Worm (Caenorhabditis elegans) whole organism, young adult: ENCODE results near the gene F44E5.2.
A peak's percentile ranks its signal among the peaks of the same experiment; 100 is the strongest.

ENCODE experiments used
- B0035.1 ChIP-seq: sonication (generic microtip); optimal IDR thresholded peaks from 2 replicates; lab custom pipeline; 2016; ENCODE audit warnings: missing genetic modification characterization, mild to moderate bottlenecking, missing compliant biosample characterization, missing genotype, missing genetic modification reagents
- B0261.1 ChIP-seq: sonication (generic microtip); optimal IDR thresholded peaks from 2 replicates; lab custom pipeline; 2016; ENCODE audit warnings: mild to moderate bottlenecking, missing genetic modification characterization, moderate library complexity, missing compliant biosample characterization
- B0336.3 ChIP-seq: fragments of 200-800 bp; sonication (Bioruptor generic); IDR thresholded peaks from 2 replicates; pipeline ENCODE4 v1.3.6; 2022; ENCODE audit warnings: missing genetic modification characterization, missing compliant biosample characterization
- C06A6.2 ChIP-seq: fragments of 200-800 bp; sonication (Bioruptor generic); conservative IDR thresholded peaks from 2 replicates; pipeline ENCODE4 v1.3.6; 2022; ENCODE audit warnings: missing genetic modification characterization, missing compliant biosample characterization
- F22D6.2 ChIP-seq: sonication (generic microtip); optimal IDR thresholded peaks from 2 replicates; lab custom pipeline; 2016; ENCODE audit warnings: mild to moderate bottlenecking, missing genetic modification characterization, missing compliant biosample characterization
- F33H1.4 ChIP-seq: fragments of 200-800 bp; sonication (Bioruptor generic); IDR thresholded peaks from 2 replicates; pipeline ENCODE4 v1.3.6; 2022; ENCODE audit warnings: missing genetic modification reagents, missing genetic modification characterization, missing compliant biosample characterization
- F39B2.1 ChIP-seq: fragments of 200-800 bp; sonication (Bioruptor generic); IDR thresholded peaks from 2 replicates; pipeline ENCODE4 v1.3.6; 2022; ENCODE audit warnings: missing genetic modification reagents, missing genetic modification characterization, missing compliant biosample characterization
- F57C9.4 ChIP-seq: sonication (generic microtip); optimal IDR thresholded peaks from 2 replicates; lab custom pipeline; 2017; ENCODE audit warnings: mild to moderate bottlenecking, missing genetic modification characterization, missing compliant biosample characterization
- K12H6.12 ChIP-seq: fragments of 200-800 bp; sonication (Bioruptor generic); optimal IDR thresholded peaks from 2 replicates; lab custom pipeline; 2018; ENCODE audit warnings: mild to moderate bottlenecking, missing genetic modification characterization, missing compliant biosample characterization
- Y79H2A.3 ChIP-seq: fragments of 200-800 bp; sonication (Bioruptor generic); conservative IDR thresholded peaks from 2 replicates; pipeline ENCODE4 v1.3.6; 2022; ENCODE audit warnings: missing genetic modification reagents, missing genetic modification characterization, missing compliant biosample characterization
- Y95B8A.8 ChIP-seq: fragments of 200-800 bp; sonication (Bioruptor generic); IDR thresholded peaks from 2 replicates; pipeline ENCODE4 v1.3.6; 2022; ENCODE audit warnings: missing genetic modification reagents, missing genetic modification characterization, missing compliant biosample characterization
- akir-1 ChIP-seq: fragments of 200-800 bp; sonication (Bioruptor generic); optimal IDR thresholded peaks from 2 replicates; lab custom pipeline; 2018; ENCODE audit warnings: mild to moderate bottlenecking, missing genetic modification characterization, moderate library complexity, missing compliant biosample characterization
- ama-1 ChIP-seq, 3 experiments: fragments of 150-350 bp in 1 of 3; sonication (generic microtip) in 2 of 3; optimal IDR thresholded peaks; 2 replicates each; lab custom pipeline; 2014 to 2018; ENCODE audit warnings: missing biosample characterization in 2 of 3, missing genetic modification characterization in 2 of 3, missing genetic modification reagents in 2 of 3
- atf-7 ChIP-seq: sonication (generic microtip); optimal IDR thresholded peaks from 2 replicates; lab custom pipeline; 2017; ENCODE audit warnings: mild to moderate bottlenecking, missing genetic modification characterization, missing compliant biosample characterization
- attf-3 ChIP-seq: fragments of 200-800 bp; sonication (Bioruptor generic); conservative IDR thresholded peaks from 2 replicates; pipeline ENCODE4 v1.3.6; 2022; ENCODE audit warnings: missing genetic modification reagents, missing genetic modification characterization, missing compliant biosample characterization
- ceh-91 ChIP-seq: fragments of 200-800 bp; sonication (Bioruptor generic); IDR thresholded peaks from 2 replicates; pipeline ENCODE4 v1.3.6; 2022; ENCODE audit warnings: missing genetic modification reagents, missing genetic modification characterization, missing compliant biosample characterization
- chd-7 ChIP-seq: sonication (generic microtip); optimal IDR thresholded peaks from 2 replicates; lab custom pipeline; 2016; ENCODE audit warnings: mild to moderate bottlenecking, missing genetic modification characterization, moderate library complexity, missing compliant biosample characterization
- egl-18 ChIP-seq: fragments of 200-800 bp; sonication (Bioruptor generic); IDR thresholded peaks from 2 replicates; pipeline ENCODE4 v1.3.6; 2022; ENCODE audit warnings: missing genetic modification reagents, missing genetic modification characterization, missing compliant biosample characterization
- ekl-4 ChIP-seq: fragments of 200-800 bp; sonication (Bioruptor generic); IDR thresholded peaks from 2 replicates; pipeline ENCODE4 v1.3.6; 2022; ENCODE audit warnings: missing genetic modification reagents, missing genetic modification characterization, missing compliant biosample characterization
- ets-4 ChIP-seq: fragments of 200-800 bp; sonication (Bioruptor generic); optimal IDR thresholded peaks from 2 replicates; lab custom pipeline; 2018; ENCODE audit warnings: mild to moderate bottlenecking, missing genetic modification characterization, missing compliant biosample characterization
- fkh-3 ChIP-seq: sonication (generic microtip); optimal IDR thresholded peaks from 2 replicates; lab custom pipeline; 2016; ENCODE audit warnings: mild to moderate bottlenecking, missing genetic modification characterization, missing compliant biosample characterization
- him-1 ChIP-seq: sonication (generic microtip); optimal IDR thresholded peaks from 2 replicates; lab custom pipeline; 2016; ENCODE audit warnings: missing genotype, missing genetic modification reagents, missing genetic modification characterization, missing compliant biosample characterization
- hlh-12 ChIP-seq: sonication (generic microtip); optimal IDR thresholded peaks from 2 replicates; lab custom pipeline; 2016; ENCODE audit warnings: missing genetic modification characterization, missing compliant biosample characterization
- hlh-26 ChIP-seq: fragments of 200-800 bp; sonication (Bioruptor generic); conservative IDR thresholded peaks from 2 replicates; pipeline ENCODE4 v1.3.6; 2022; ENCODE audit warnings: missing genetic modification reagents, missing genetic modification characterization, missing compliant biosample characterization
- hmg-1.2 ChIP-seq: fragments of 200-800 bp; sonication (Bioruptor generic); IDR thresholded peaks from 2 replicates; pipeline ENCODE4 v1.3.6; 2022; ENCODE audit warnings: missing genetic modification reagents, missing genetic modification characterization, missing compliant biosample characterization
- hrde-1 ChIP-seq: sonication (generic microtip); optimal IDR thresholded peaks from 2 replicates; lab custom pipeline; 2016; ENCODE audit warnings: missing genetic modification characterization, mild to moderate bottlenecking, missing compliant biosample characterization, moderate library complexity, missing genotype, missing genetic modification reagents, borderline replicate concordance
- let-607 ChIP-seq, 2 experiments: fragments of 200-800 bp in 1 of 2; sonication (Bioruptor generic) in 1 of 2; sonication (generic microtip) in 1 of 2; optimal IDR thresholded peaks; 2 replicates each; lab custom pipeline; 2016 to 2018; ENCODE audit warnings: mild to moderate bottlenecking in 2 of 2, missing compliant biosample characterization in 2 of 2, missing genetic modification characterization in 2 of 2, moderate library complexity in 2 of 2, missing genotype in 1 of 2
- lin-40 ChIP-seq: sonication (generic microtip); optimal IDR thresholded peaks from 2 replicates; lab custom pipeline; 2016; ENCODE audit warnings: missing genetic modification characterization, mild to moderate bottlenecking, missing compliant biosample characterization, missing genotype, missing genetic modification reagents
- lsl-1 ChIP-seq: fragments of 200-800 bp; sonication (Bioruptor generic); optimal IDR thresholded peaks from 2 replicates; lab custom pipeline; 2018; ENCODE audit warnings: mild to moderate bottlenecking, missing genetic modification characterization, moderate library complexity, missing compliant biosample characterization
- lsy-27 ChIP-seq: sonication (generic microtip); optimal IDR thresholded peaks from 2 replicates; lab custom pipeline; 2017; ENCODE audit warnings: missing genetic modification characterization, mild to moderate bottlenecking, missing compliant biosample characterization, antibody characterized with exemption, missing genotype, borderline replicate concordance; ENCODE audit not compliant: insufficient read depth
- madf-10 ChIP-seq: sonication (generic microtip); optimal IDR thresholded peaks from 2 replicates; lab custom pipeline; 2016; ENCODE audit warnings: mild to moderate bottlenecking, missing genetic modification characterization, missing compliant biosample characterization
- madf-3 ChIP-seq: fragments of 200-800 bp; sonication (Bioruptor generic); IDR thresholded peaks from 2 replicates; pipeline ENCODE4 v1.3.6; 2022; ENCODE audit warnings: missing genetic modification reagents, missing genetic modification characterization, missing compliant biosample characterization
- madf-8 ChIP-seq: fragments of 200-800 bp; sonication (Bioruptor generic); conservative IDR thresholded peaks from 2 replicates; pipeline ENCODE4 v1.3.6; 2022; ENCODE audit warnings: missing genetic modification reagents, missing genetic modification characterization, missing compliant biosample characterization
- mxl-1 ChIP-seq: sonication (generic microtip); optimal IDR thresholded peaks from 2 replicates; lab custom pipeline; 2016; ENCODE audit warnings: missing genetic modification characterization, missing compliant biosample characterization
- nhr-27 ChIP-seq: fragments of 200-800 bp; sonication (Bioruptor generic); optimal IDR thresholded peaks from 2 replicates; lab custom pipeline; 2018; ENCODE audit warnings: mild to moderate bottlenecking, missing genetic modification characterization, moderate library complexity, missing compliant biosample characterization
- pbrm-1 ChIP-seq: fragments of 200-800 bp; sonication (Bioruptor generic); IDR thresholded peaks from 2 replicates; pipeline ENCODE4 v1.3.6; 2022; ENCODE audit warnings: missing genetic modification reagents, missing genetic modification characterization, missing compliant biosample characterization
- pha-4 ChIP-seq: fragments of 150-350 bp; sonication (generic microtip); optimal IDR thresholded peaks from 2 replicates; lab custom pipeline; 2014; ENCODE audit warnings: missing biosample characterization, missing genetic modification reagents, missing genetic modification characterization
- snpc-4 ChIP-seq, 5 experiments: fragments of 150-350 bp in 1 of 5; sonication (generic microtip) in 4 of 5; optimal IDR thresholded peaks; 2 replicates each; lab custom pipeline; 2014 to 2018; ENCODE audit warnings: missing genetic modification characterization in 5 of 5, missing biosample characterization in 3 of 5, antibody characterized with exemption in 2 of 5, mild to moderate bottlenecking in 2 of 5, missing compliant biosample characterization in 2 of 5, missing genotype in 2 of 5, moderate library complexity in 2 of 5, missing genetic modification reagents in 1 of 5
- sptf-2 ChIP-seq: fragments of 200-800 bp; sonication (Bioruptor generic); optimal IDR thresholded peaks from 2 replicates; lab custom pipeline; 2018; ENCODE audit warnings: mild to moderate bottlenecking, missing genetic modification characterization, missing compliant biosample characterization
- xnd-1 ChIP-seq: sonication (generic microtip); optimal IDR thresholded peaks from 2 replicates; lab custom pipeline; 2016; ENCODE audit warnings: missing genotype, missing genetic modification reagents, missing genetic modification characterization, missing compliant biosample characterization
- zim-3 ChIP-seq: sonication (generic microtip); optimal IDR thresholded peaks from 2 replicates; lab custom pipeline; 2017; ENCODE audit warnings: mild to moderate bottlenecking, missing genetic modification characterization, moderate library complexity, missing compliant biosample characterization
- ztf-18 ChIP-seq: sonication (generic microtip); optimal IDR thresholded peaks from 2 replicates; lab custom pipeline; 2016; ENCODE audit warnings: missing genotype, mild to moderate bottlenecking, missing genetic modification characterization, missing compliant biosample characterization
- ztf-22 ChIP-seq: fragments of 200-800 bp; sonication (Bioruptor generic); optimal IDR thresholded peaks from 2 replicates; lab custom pipeline; 2018; ENCODE audit warnings: mild to moderate bottlenecking, missing genetic modification characterization, moderate library complexity, missing compliant biosample characterization
- ztf-25 ChIP-seq: fragments of 200-800 bp; sonication (Bioruptor generic); IDR thresholded peaks from 2 replicates; pipeline ENCODE4 v1.3.6; 2022; ENCODE audit warnings: missing genetic modification reagents, missing genetic modification characterization, missing compliant biosample characterization
- ztf-28 ChIP-seq: fragments of 200-800 bp; sonication (Bioruptor generic); IDR thresholded peaks from 2 replicates; pipeline ENCODE4 v1.3.6; 2022; ENCODE audit warnings: missing genetic modification reagents, missing genetic modification characterization, missing compliant biosample characterization
- ztf-6 ChIP-seq: fragments of 200-800 bp; sonication (Bioruptor generic); IDR thresholded peaks from 2 replicates; pipeline ENCODE4 v1.3.6; 2022; ENCODE audit warnings: missing genetic modification reagents, missing genetic modification characterization, missing compliant biosample characterization

F44E5.2 gene

DNA sequence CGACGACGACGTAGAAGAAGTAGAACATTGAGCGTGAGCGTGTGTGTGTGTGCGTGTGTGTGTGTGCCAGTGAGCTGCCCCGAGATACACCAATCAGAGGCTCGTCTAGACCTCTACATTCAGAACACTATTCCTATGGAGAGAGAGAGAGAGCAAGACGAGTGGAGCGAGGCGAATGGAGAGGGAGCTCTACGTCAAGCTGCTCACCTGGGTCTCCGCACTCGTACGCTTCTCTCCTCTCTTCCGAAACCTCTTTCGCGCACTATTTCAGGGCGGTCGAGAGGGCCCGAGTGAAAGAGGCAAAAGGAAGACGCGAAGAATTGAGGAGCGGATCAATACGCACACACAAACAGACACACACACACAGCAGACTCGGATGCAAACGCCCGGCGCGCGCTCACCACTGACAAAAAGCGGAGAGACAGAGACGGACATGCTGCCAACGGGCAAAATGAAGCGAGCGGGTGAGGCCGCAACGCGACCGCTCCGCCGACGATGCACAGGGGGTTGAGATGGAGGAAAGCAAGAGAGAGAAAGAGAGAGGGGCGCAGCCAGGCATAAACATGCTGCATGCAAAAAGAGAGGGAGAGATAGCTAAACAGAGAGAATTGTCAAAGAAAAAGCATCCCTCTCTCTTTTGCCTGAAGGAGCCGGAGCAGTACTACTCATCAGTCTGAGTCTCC, 16.9 kb upstream of the F44E5.2 start (continued):
- no peak for TF ChIP-seq fkh-3 (tag; lab: Kevin White, UChicago)
- TF ChIP-seq ztf-28 (GFP tag; lab: Robert Waterston, UW), result no peak
- no peak for TF ChIP-seq mxl-1 (tag; lab: Kevin White, UChicago)
- no peak for TF ChIP-seq pha-4
- TF ChIP-seq B0336.3 (GFP tag; lab: Robert Waterston, UW), result peak; percentile 91
- no peak for TF ChIP-seq F22D6.2 (tag; lab: Kevin White, UChicago)
- TF ChIP-seq atf-7 (tag; lab: Kevin White, UChicago), result peak; percentile 75
- no peak for TF ChIP-seq sptf-2 (GFP tag; lab: Kevin White, UChicago)
- TF ChIP-seq ztf-18 (tag; lab: Kevin White, UChicago), result peak; percentile 66
- no peak for TF ChIP-seq F57C9.4
- TF ChIP-seq K12H6.12, result peak; percentile 87
- no peak for TF ChIP-seq hrde-1
- no peak for TF ChIP-seq attf-3 (GFP tag; lab: Robert Waterston, UW)
- peak; percentile 38 for TF ChIP-seq B0035.1 (tag; lab: Kevin White, UChicago)
- no peak for TF ChIP-seq ets-4
- no peak for TF ChIP-seq F39B2.1 (GFP tag; lab: Robert Waterston, UW)
- no peak for TF ChIP-seq lsy-27 (tag; lab: Kevin White, UChicago)
- TF ChIP-seq hlh-12, result no peak
- TF ChIP-seq hlh-26, result no peak
- TF ChIP-seq madf-8, result no peak
- no peak for TF ChIP-seq ztf-6 (GFP tag; lab: Robert Waterston, UW)
- TF ChIP-seq snpc-4 (GFP tag; optimal IDR thresholded peaks at IDR 0.05; lab: Kevin White, UChicago), result no peak
- TF ChIP-seq snpc-4 (tag; optimal IDR thresholded peaks at IDR 0.05; lab: Kevin White, UChicago), result peak in 3 of 4 experiments; percentile 51 to 74 (median 59)
- no peak for TF ChIP-seq him-1
- peak; percentile 81 for TF ChIP-seq madf-10
- TF ChIP-seq C06A6.2, result peak; percentile 55; the same call in 1 of the 2 replicates
- TF ChIP-seq let-607 (tag; optimal IDR thresholded peaks at IDR 0.05; lab: Kevin White, UChicago), result peak; percentile 66 to 77
- TF ChIP-seq ekl-4 (GFP tag; lab: Robert Waterston, UW), result 0 out of 2 replicates have a peak, but pooled peaks have one; percentile 57
- TF ChIP-seq madf-3, result 0 out of 2 replicates have a peak, but pooled peaks have one; percentile 63
- no peak for TF ChIP-seq ztf-22 (GFP tag; lab: Kevin White, UChicago)
- peak; percentile 91 for TF ChIP-seq lin-40 (tag; lab: Kevin White, UChicago)
- TF ChIP-seq nhr-27 (tag; lab: Kevin White, UChicago), result no peak
- TF ChIP-seq akir-1, result peak; percentile 63
- no peak for TF ChIP-seq ztf-25 (GFP tag; lab: Robert Waterston, UW)
- no peak for TF ChIP-seq lsl-1 (GFP tag; lab: Kevin White, UChicago)
- peak; percentile 74 for TF ChIP-seq chd-7 (tag; lab: Kevin White, UChicago)
- no peak for TF ChIP-seq B0261.1
- TF ChIP-seq Y95B8A.8 (GFP tag; lab: Robert Waterston, UW), result no peak
- TF ChIP-seq hmg-1.2 (GFP tag; lab: Robert Waterston, UW), result peak; percentile 85
- TF ChIP-seq pbrm-1 (GFP tag; lab: Robert Waterston, UW), result peak; percentile 63
- no peak for TF ChIP-seq ceh-91
- no peak for TF ChIP-seq xnd-1 (tag; lab: Kevin White, UChicago)
- no peak for TF ChIP-seq egl-18
- TF ChIP-seq F33H1.4, result no peak
- TF ChIP-seq zim-3 (tag; lab: Kevin White, UChicago), result no peak
- TF ChIP-seq ama-1 (optimal IDR thresholded peaks at IDR 0.05; lab: Kevin White, UChicago), result no peak
- no peak for TF ChIP-seq ama-1 (GFP tag; optimal IDR thresholded peaks at IDR 0.05; lab: Kevin White, UChicago)
- TF ChIP-seq Y79H2A.3 (GFP tag; lab: Robert Waterston, UW), result no peak
